Fruit fly (Drosophila melanogaster) whole organism, embryonic: ENCODE data around the gene CG10993.

Experiments used
- Atf-2 ChIP-seq: fragments of 200-800 bp; sonication (Bioruptor generic); optimal IDR thresholded peaks from 2 replicates; lab custom pipeline; 2016; ENCODE audit warnings: missing biosample characterization, missing genetic modification characterization
- Atf6 ChIP-seq: fragments of 200-800 bp; sonication (Bioruptor generic); IDR thresholded peaks from 2 replicates; pipeline ENCODE4 v1.3.6; 2022; ENCODE audit warnings: missing biosample characterization, missing genetic modification characterization
- CG10267 ChIP-seq: fragments of 200-800 bp; sonication (Bioruptor generic); optimal IDR thresholded peaks from 2 replicates; lab custom pipeline; 2018; ENCODE audit warnings: missing biosample characterization, mild to moderate bottlenecking, missing genetic modification characterization, moderate library complexity
- CG10543 ChIP-seq: fragments of 200-800 bp; sonication (Bioruptor generic); optimal IDR thresholded peaks from 3 replicates; lab custom pipeline; 2017; ENCODE audit warnings: missing biosample characterization, mild to moderate bottlenecking, missing genetic modification characterization, moderate library complexity
- CG11247 ChIP-seq: fragments of 200-800 bp; sonication (Bioruptor generic); IDR thresholded peaks from 2 replicates; pipeline ENCODE4 v1.3.6; 2022; ENCODE audit warnings: missing biosample characterization, missing genetic modification characterization
- CG11456 ChIP-seq: fragments of 200-800 bp; sonication (Bioruptor generic); IDR thresholded peaks from 3 replicates; pipeline ENCODE4 v1.3.6; 2022; ENCODE audit warnings: missing biosample characterization, missing genetic modification characterization
- CG11560 ChIP-seq: fragments of 200-800 bp; sonication (Bioruptor generic); IDR thresholded peaks from 3 replicates; pipeline ENCODE4 v1.3.6; 2022; ENCODE audit warnings: missing biosample characterization, missing genetic modification characterization
- CG11696 ChIP-seq: fragments of 200-800 bp; sonication (Bioruptor generic); IDR thresholded peaks from 2 replicates; pipeline ENCODE4 v1.3.6; 2022; ENCODE audit warnings: missing biosample characterization, missing genetic modification characterization
- CG12391 ChIP-seq: fragments of 200-800 bp; sonication (Bioruptor generic); optimal IDR thresholded peaks from 3 replicates; lab custom pipeline; 2018; ENCODE audit warnings: missing biosample characterization, mild to moderate bottlenecking, missing genetic modification characterization, moderate library complexity
- CG12659 ChIP-seq: fragments of 200-800 bp; sonication (Bioruptor generic); optimal IDR thresholded peaks from 3 replicates; lab custom pipeline; 2017; ENCODE audit warnings: mild to moderate bottlenecking, missing biosample characterization, missing genetic modification reagents, missing genetic modification characterization
- CG13287 ChIP-seq: fragments of 200-800 bp; sonication (Bioruptor generic); IDR thresholded peaks from 2 replicates; pipeline ENCODE4 v1.3.6; 2022; ENCODE audit warnings: missing biosample characterization, missing genetic modification characterization; ENCODE audit not compliant: partially characterized antibody
- CG14860 ChIP-seq: fragments of 200-800 bp; sonication (Bioruptor generic); IDR thresholded peaks from 3 replicates; pipeline ENCODE4 v1.3.6; 2022; ENCODE audit warnings: missing biosample characterization, missing genetic modification characterization; ENCODE audit not compliant: partially characterized antibody
- CG15696 ChIP-seq: fragments of 200-800 bp; sonication (Bioruptor generic); optimal IDR thresholded peaks from 2 replicates; lab custom pipeline; 2019; ENCODE audit warnings: missing biosample characterization, mild to moderate bottlenecking, missing genetic modification characterization, moderate library complexity
- CG17612 ChIP-seq: fragments of 200-800 bp; sonication (Bioruptor generic); IDR thresholded peaks from 2 replicates; pipeline ENCODE4 v1.3.6; 2022; ENCODE audit warnings: missing biosample characterization, missing genetic modification characterization
- CG2116 ChIP-seq: fragments of 200-800 bp; sonication (Bioruptor generic); optimal IDR thresholded peaks from 3 replicates; lab custom pipeline; 2018; ENCODE audit warnings: missing biosample characterization, mild to moderate bottlenecking, missing genetic modification characterization
- CG2875 ChIP-seq: fragments of 200-800 bp; sonication (Bioruptor generic); optimal IDR thresholded peaks from 2 replicates; lab custom pipeline; 2017; ENCODE audit warnings: missing biosample characterization, mild to moderate bottlenecking, missing genetic modification characterization, missing genetic modification reagents
- CG3163 ChIP-seq: fragments of 200-800 bp; sonication (Bioruptor generic); optimal IDR thresholded peaks from 3 replicates; lab custom pipeline; 2016; ENCODE audit warnings: missing biosample characterization, missing genetic modification characterization
- CG4707 ChIP-seq: fragments of 200-800 bp; sonication (Bioruptor generic); optimal IDR thresholded peaks from 2 replicates; lab custom pipeline; 2018; ENCODE audit warnings: missing biosample characterization, mild to moderate bottlenecking, missing genetic modification characterization, moderate library complexity
- CG6254 ChIP-seq: fragments of 200-800 bp; sonication (Bioruptor generic); optimal IDR thresholded peaks from 3 replicates; lab custom pipeline; 2017; ENCODE audit warnings: mild to moderate bottlenecking, missing biosample characterization, missing genetic modification reagents, missing genetic modification characterization
- CG7357 ChIP-seq: fragments of 200-800 bp; sonication (Bioruptor generic); IDR thresholded peaks from 3 replicates; pipeline ENCODE4 v1.3.6; 2022; ENCODE audit warnings: missing biosample characterization, missing genetic modification characterization
- CG8290 ChIP-seq, 3 experiments: fragments of 200-800 bp; sonication (Bioruptor generic); optimal IDR thresholded peaks; 2 replicates each; lab custom pipeline; 2016 to 2019; ENCODE audit warnings: missing biosample characterization in 3 of 3, missing genetic modification characterization in 3 of 3, mild to moderate bottlenecking in 2 of 3, moderate library complexity in 1 of 3
- CG8944 ChIP-seq: fragments of 200-800 bp; sonication (Bioruptor generic); optimal IDR thresholded peaks from 3 replicates; lab custom pipeline; 2016; ENCODE audit warnings: missing biosample characterization, missing genetic modification characterization
- CG9437 ChIP-seq: fragments of 200-800 bp; sonication (Bioruptor generic); optimal IDR thresholded peaks from 2 replicates; lab custom pipeline; 2018; ENCODE audit warnings: missing biosample characterization, mild to moderate bottlenecking, missing genetic modification characterization
- Camta ChIP-seq: fragments of 200-800 bp; sonication (Bioruptor generic); optimal IDR thresholded peaks from 2 replicates; lab custom pipeline; 2016; ENCODE audit warnings: missing biosample characterization, missing genetic modification characterization
- D19A ChIP-seq: fragments of 200-800 bp; optimal IDR thresholded peaks from 3 replicates; lab custom pipeline; 2019; ENCODE audit warnings: missing biosample characterization, mild to moderate bottlenecking, missing genetic modification characterization, moderate library complexity
- HLHmδ ChIP-seq: fragments of 200-800 bp; sonication (Bioruptor generic); optimal IDR thresholded peaks from 2 replicates; lab custom pipeline; 2018; ENCODE audit warnings: missing biosample characterization, mild to moderate bottlenecking, missing genetic modification characterization, moderate library complexity
- HmgD ChIP-seq: fragments of 200-800 bp; sonication (Bioruptor generic); optimal IDR thresholded peaks from 3 replicates; lab custom pipeline; 2016; ENCODE audit warnings: missing biosample characterization, missing genetic modification characterization
- MESR4 ChIP-seq: fragments of 200-800 bp; sonication (Bioruptor generic); optimal IDR thresholded peaks from 2 replicates; lab custom pipeline; 2018; ENCODE audit warnings: missing biosample characterization, mild to moderate bottlenecking, missing genetic modification characterization, moderate library complexity
- Ptx1 ChIP-seq: fragments of 200-800 bp; sonication (Bioruptor generic); IDR thresholded peaks from 2 replicates; pipeline ENCODE4 v1.3.6; 2022; ENCODE audit warnings: missing biosample characterization, missing genetic modification characterization
- Sry-δ ChIP-seq: fragments of 200-800 bp; sonication (Bioruptor generic); optimal IDR thresholded peaks from 2 replicates; lab custom pipeline; 2016; ENCODE audit warnings: missing biosample characterization, missing genetic modification characterization
- al ChIP-seq: fragments of 200-800 bp; sonication (Bioruptor generic); IDR thresholded peaks from 2 replicates; pipeline ENCODE4 v1.3.6; 2022; ENCODE audit warnings: missing biosample characterization, missing genetic modification characterization
- cad ChIP-seq: fragments of >200 bp; optimal IDR thresholded peaks from 2 replicates; lab custom pipeline; 2017; ENCODE audit warnings: missing biosample characterization, missing genetic modification characterization
- crc ChIP-seq: fragments of 200-800 bp; sonication (Bioruptor generic); optimal IDR thresholded peaks from 2 replicates; lab custom pipeline; 2016; ENCODE audit warnings: missing biosample characterization, missing genetic modification characterization
- ftz-f1 ChIP-seq: fragments of 200-800 bp; sonication (Bioruptor generic); optimal IDR thresholded peaks from 2 replicates; lab custom pipeline; 2016; ENCODE audit warnings: missing biosample characterization, missing genetic modification characterization
- gce ChIP-seq: fragments of 200-800 bp; sonication (Bioruptor generic); IDR thresholded peaks from 3 replicates; pipeline ENCODE4 v1.3.6; 2022; ENCODE audit warnings: missing biosample characterization, missing genetic modification characterization
- hth ChIP-seq: fragments of >200 bp; optimal IDR thresholded peaks from 2 replicates; lab custom pipeline; 2017; ENCODE audit warnings: inconsistent platforms
- ind ChIP-seq: fragments of 200-800 bp; sonication (Bioruptor generic); optimal IDR thresholded peaks from 3 replicates; lab custom pipeline; 2016; ENCODE audit warnings: missing biosample characterization, missing genetic modification characterization
- ken ChIP-seq: fragments of 200-800 bp; sonication (Bioruptor generic); IDR thresholded peaks from 3 replicates; pipeline ENCODE4 v1.3.6; 2022; ENCODE audit warnings: missing biosample characterization, missing genetic modification characterization
- lbe ChIP-seq: fragments of 200-800 bp; sonication (Bioruptor generic); optimal IDR thresholded peaks from 2 replicates; lab custom pipeline; 2016; ENCODE audit warnings: missing biosample characterization, mild to moderate bottlenecking, missing genetic modification characterization
- luna ChIP-seq: fragments of 200-800 bp; sonication (Bioruptor generic); optimal IDR thresholded peaks from 2 replicates; lab custom pipeline; 2016; ENCODE audit warnings: missing biosample characterization, missing genetic modification characterization
- mam ChIP-seq: fragments of 200-800 bp; sonication (Bioruptor generic); optimal IDR thresholded peaks from 3 replicates; lab custom pipeline; 2016; ENCODE audit warnings: missing biosample characterization, missing genetic modification characterization
- mirr ChIP-seq: fragments of 200-800 bp; sonication (Bioruptor generic); optimal IDR thresholded peaks from 3 replicates; lab custom pipeline; 2018; ENCODE audit warnings: missing biosample characterization, mild to moderate bottlenecking, missing genetic modification characterization
- ro ChIP-seq: fragments of 200-800 bp; sonication (Bioruptor generic); IDR thresholded peaks from 2 replicates; pipeline ENCODE4 v1.3.6; 2022; ENCODE audit warnings: missing biosample characterization, missing genetic modification characterization
- salm ChIP-seq: fragments of 200-800 bp; sonication (Bioruptor generic); optimal IDR thresholded peaks from 2 replicates; lab custom pipeline; 2018; ENCODE audit warnings: missing biosample characterization, mild to moderate bottlenecking, missing genetic modification characterization
- schlank ChIP-seq: fragments of 200-800 bp; sonication (Bioruptor generic); optimal IDR thresholded peaks from 2 replicates; lab custom pipeline; 2018; ENCODE audit warnings: missing biosample characterization, mild to moderate bottlenecking, missing genetic modification characterization
- sens ChIP-seq: fragments of 200-800 bp; sonication (Bioruptor generic); peaks from one replicate; lab custom pipeline; 2016; ENCODE audit warnings: missing biosample characterization, missing genetic modification characterization
- tll ChIP-seq, 2 experiments: fragments of 200-800 bp in 1 of 2; fragments of >200 bp in 1 of 2; sonication (Bioruptor generic) in 1 of 2; optimal IDR thresholded peaks; 2 replicates each; lab custom pipeline; 2017 to 2019; ENCODE audit warnings: missing biosample characterization in 2 of 2, missing genetic modification characterization in 2 of 2, mild to moderate bottlenecking in 1 of 2, moderate library complexity in 1 of 2
- usp ChIP-seq: fragments of >200 bp; optimal IDR thresholded peaks from 2 replicates; lab custom pipeline; 2017; ENCODE audit warnings: missing biosample characterization, missing genetic modification characterization
- wor ChIP-seq: fragments of 200-800 bp; sonication (Bioruptor generic); IDR thresholded peaks from 2 replicates; pipeline ENCODE4 v1.3.6; 2022; ENCODE audit warnings: missing biosample characterization, missing genetic modification characterization
- zen ChIP-seq: fragments of 200-800 bp; sonication (Bioruptor generic); optimal IDR thresholded peaks from 3 replicates; lab custom pipeline; 2018; ENCODE audit warnings: missing biosample characterization, mild to moderate bottlenecking, missing genetic modification characterization, moderate library complexity

CG10993 gene

DNA sequence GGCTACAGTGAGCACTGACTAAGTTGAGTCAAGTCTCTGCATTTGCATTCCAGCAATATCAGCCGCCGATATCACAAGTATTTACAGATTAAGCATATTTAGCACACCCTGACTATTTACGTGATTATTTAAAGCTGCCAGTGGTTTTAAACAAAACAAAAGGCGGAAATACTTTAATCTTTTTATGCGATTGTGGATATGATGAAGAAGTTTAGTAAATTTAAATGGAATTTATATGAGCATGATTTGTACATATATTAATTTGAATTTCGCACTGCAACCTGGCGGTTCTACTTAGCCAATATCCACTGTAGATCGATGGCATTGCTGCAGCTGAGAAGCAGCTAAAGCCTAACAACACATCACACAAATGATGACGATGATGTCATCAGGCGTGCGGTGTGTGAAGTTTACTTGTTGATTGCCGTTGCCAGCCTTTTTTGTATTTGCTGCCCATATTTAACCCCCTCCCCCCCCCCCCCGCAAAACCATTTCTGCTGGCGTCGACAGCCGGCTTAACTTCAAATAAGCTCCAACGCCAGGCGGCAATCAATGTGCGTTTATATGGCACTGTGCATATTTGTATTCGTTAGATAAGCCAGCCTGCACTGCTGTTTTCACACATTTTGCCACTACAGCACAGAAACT is 24.7 kb upstream of the CG10993 start (continued):
- TF ChIP-seq wor (GFP tag; lab: Robert Waterston, UW) (no peak), CG11247 (no peak), mam (GFP tag; lab: Kevin White, UChicago) (peak; percentile 79), zen (peak; percentile 9), CG11456 (peak; percentile 34; the same call in 1 of the 3 replicates), hth (no peak), CG13287 (GFP tag; lab: Robert Waterston, UW) (no peak), CG11696 (GFP tag; lab: Robert Waterston, UW) (no peak), CG12659 (GFP tag; lab: Kevin White, UChicago) (peak; percentile 68), HmgD (GFP tag; lab: Kevin White, UChicago) (no peak), CG8290 (GFP tag; optimal IDR thresholded peaks at IDR 0.05; lab: Kevin White, UChicago) (no peak), CG8290 (tag; optimal IDR thresholded peaks at IDR 0.05; lab: Kevin White, UChicago) (peak in 1 of 2 experiments; percentile 10), CG10543 (peak; percentile 57), Atf-2 (GFP tag; lab: Kevin White, UChicago) (peak; percentile 36), luna (peak; percentile 61), mirr (peak; percentile 45), CG15696 (peak; percentile 34), gce (GFP tag; lab: Robert Waterston, UW) (0 out of 3 replicates have a peak, but pooled peaks have one; percentile 31), CG8944 (GFP tag; lab: Kevin White, UChicago) (peak; percentile 11), CG17612 (GFP tag; lab: Robert Waterston, UW) (no peak), CG9437 (GFP tag; lab: Kevin White, UChicago) (peak; percentile 49), CG12391 (tag; lab: Kevin White, UChicago) (peak; percentile 59), ind (GFP tag; lab: Kevin White, UChicago) (peak; percentile 60), tll (GFP tag; optimal IDR thresholded peaks at IDR 0.05; lab: Kevin White, UChicago) (no peak), sens (GFP tag; lab: Kevin White, UChicago) (peak; percentile 97), CG14860 (GFP tag; lab: Robert Waterston, UW) (no peak), salm (peak; percentile 37), D19A (tag; lab: Kevin White, UChicago) (peak; percentile 55), Ptx1 (peak; percentile 70), HLHmδ (no peak), cad (GFP tag; lab: Kevin White, UChicago) (no peak), CG11560 (tag; lab: Robert Waterston, UW) (peak; percentile 55; the same call in 2 of the 3 replicates), schlank (no peak), Sry-δ (peak; percentile 6), MESR4 (GFP tag; lab: Kevin White, UChicago) (no peak), CG4707 (no peak), lbe (GFP tag; lab: Kevin White, UChicago) (peak; percentile 8), crc (peak; percentile 41), usp (GFP tag; lab: Kevin White, UChicago) (no peak), CG6254 (peak; percentile 22), CG10267 (tag; lab: Kevin White, UChicago) (peak; percentile 43), ftz-f1 (GFP tag; lab: Kevin White, UChicago) (no peak), CG2116 (GFP tag; lab: Kevin White, UChicago) (peak; percentile 16), Atf6 (GFP tag; lab: Robert Waterston, UW) (peak; percentile 61; the same call in 1 of the 2 replicates), ken (GFP tag; lab: Robert Waterston, UW) (no peak), CG7357 (GFP tag; lab: Robert Waterston, UW) (peak; percentile 71; the same call in 2 of the 3 replicates), ro (GFP tag; lab: Robert Waterston, UW) (no peak), CG3163 (GFP tag; lab: Kevin White, UChicago) (peak; percentile 8), Camta (GFP tag; lab: Kevin White, UChicago) (peak; percentile 80), CG2875 (GFP tag; lab: Kevin White, UChicago) (peak; percentile 24), al (GFP tag; lab: Robert Waterston, UW) (peak; percentile 28; the same call in 1 of the 2 replicates)
